Fruit fly (Drosophila melanogaster) whole organism, pupa: ENCODE measurements around the gene CG14265.

Source experiments
- CG34367 ChIP-seq: fragments of 200-800 bp; sonication (Bioruptor generic); optimal IDR thresholded peaks from 2 replicates; lab custom pipeline; 2018; ENCODE audit warnings: missing biosample characterization, mild to moderate bottlenecking, missing genetic modification characterization
- Pif1B ChIP-seq: fragments of 200-800 bp; sonication (Bioruptor generic); optimal IDR thresholded peaks from 3 replicates; lab custom pipeline; 2016; ENCODE audit warnings: missing biosample characterization, missing genetic modification characterization
- gl ChIP-seq: fragments of 200-800 bp; sonication (Bioruptor generic); optimal IDR thresholded peaks from 2 replicates; lab custom pipeline; 2018; ENCODE audit warnings: missing biosample characterization, mild to moderate bottlenecking, missing genetic modification characterization

DNA sequence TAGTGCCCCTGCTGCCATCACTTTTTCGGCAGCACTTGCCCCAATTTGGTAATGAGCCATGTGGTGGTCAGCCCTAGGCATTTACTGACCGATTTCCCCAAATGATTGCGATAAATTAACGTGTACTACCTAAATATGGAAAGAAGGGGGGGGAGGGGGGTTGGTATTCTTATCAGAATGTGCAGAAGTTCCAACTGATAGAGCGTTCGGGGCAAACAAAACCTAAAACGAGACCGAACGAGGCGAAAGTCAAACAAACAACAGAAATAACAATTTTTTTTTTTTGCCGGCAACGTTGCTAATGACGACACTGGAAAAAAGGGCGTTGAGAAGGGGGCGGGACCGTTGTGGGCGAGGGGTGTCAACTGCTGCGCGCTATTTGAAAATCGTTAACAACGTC is 49.9 kb downstream of the CG14265 start:
- TF ChIP-seq Pif1B (GFP tag; lab: Kevin White, UChicago) (no peak), CG34367 (tag; lab: Kevin White, UChicago) (no peak), gl (tag; lab: Kevin White, UChicago) (no peak)
